Fruit fly (Drosophila melanogaster) whole organism, embryonic: Measurements from ENCODE around the gene Naxe.

Source experiments
- Antp ChIP-seq: fragments of 200-800 bp; sonication (Bioruptor generic); optimal IDR thresholded peaks from 3 replicates; lab custom pipeline; 2016; ENCODE audit warnings: missing biosample characterization, missing genetic modification characterization
- BEAF-32 ChIP-seq: fragments of 200-800 bp; sonication (Bioruptor generic); optimal IDR thresholded peaks from 3 replicates; lab custom pipeline; 2017; ENCODE audit warnings: missing biosample characterization, missing genetic modification characterization, mild to moderate bottlenecking, moderate library complexity, missing genetic modification reagents
- CG10565 ChIP-seq: fragments of 200-800 bp; sonication (Bioruptor generic); optimal IDR thresholded peaks from 3 replicates; lab custom pipeline; 2016; ENCODE audit warnings: missing biosample characterization, mild to moderate bottlenecking, missing genetic modification characterization
- CG10654 ChIP-seq: fragments of 200-800 bp; sonication (Bioruptor generic); optimal IDR thresholded peaks from 2 replicates; lab custom pipeline; 2016; ENCODE audit warnings: missing biosample characterization, missing genetic modification characterization
- CG11504 ChIP-seq: fragments of 200-800 bp; sonication (Bioruptor generic); optimal IDR thresholded peaks from 3 replicates; lab custom pipeline; 2019; ENCODE audit warnings: missing biosample characterization, mild to moderate bottlenecking, missing genetic modification characterization, moderate library complexity
- CG12299 ChIP-seq: fragments of 200-800 bp; sonication (Bioruptor generic); optimal IDR thresholded peaks from 2 replicates; lab custom pipeline; 2018; ENCODE audit warnings: missing biosample characterization, mild to moderate bottlenecking, missing genetic modification characterization
- CG13287 ChIP-seq: fragments of 200-800 bp; sonication (Bioruptor generic); IDR thresholded peaks from 2 replicates; pipeline ENCODE4 v1.3.6; 2022; ENCODE audit warnings: missing biosample characterization, missing genetic modification characterization; ENCODE audit not compliant: partially characterized antibody
- CG15479 ChIP-seq: fragments of 200-800 bp; sonication (Bioruptor generic); optimal IDR thresholded peaks from 3 replicates; lab custom pipeline; 2019; ENCODE audit warnings: missing biosample characterization, mild to moderate bottlenecking, missing genetic modification characterization, moderate library complexity
- CG1603 ChIP-seq: fragments of 200-800 bp; sonication (Bioruptor generic); optimal IDR thresholded peaks from 2 replicates; lab custom pipeline; 2019; ENCODE audit warnings: missing biosample characterization, mild to moderate bottlenecking, missing genetic modification characterization, moderate library complexity
- CG31365 ChIP-seq: fragments of 200-800 bp; sonication (Bioruptor generic); optimal IDR thresholded peaks from 2 replicates; lab custom pipeline; 2018; ENCODE audit warnings: missing biosample characterization, mild to moderate bottlenecking, missing genetic modification characterization
- CG33557 ChIP-seq: fragments of 200-800 bp; sonication (Bioruptor generic); optimal IDR thresholded peaks from 2 replicates; lab custom pipeline; 2019; ENCODE audit warnings: missing biosample characterization, mild to moderate bottlenecking, missing genetic modification characterization, moderate library complexity
- CG5245 ChIP-seq: fragments of 200-800 bp; sonication (Bioruptor generic); optimal IDR thresholded peaks from 3 replicates; lab custom pipeline; 2016; ENCODE audit warnings: missing biosample characterization, missing genetic modification characterization
- CG5953 ChIP-seq: fragments of 200-800 bp; sonication (Bioruptor generic); IDR thresholded peaks from 2 replicates; pipeline ENCODE4 v1.3.6; 2022; ENCODE audit warnings: missing biosample characterization, missing genetic modification characterization
- CG6683 ChIP-seq: fragments of 200-800 bp; sonication (Bioruptor generic); optimal IDR thresholded peaks from 2 replicates; lab custom pipeline; 2017; ENCODE audit warnings: missing biosample characterization, mild to moderate bottlenecking, missing genetic modification characterization, missing genetic modification reagents
- CG7556 ChIP-seq: fragments of 200-800 bp; sonication (Bioruptor generic); optimal IDR thresholded peaks from 2 replicates; lab custom pipeline; 2017; ENCODE audit warnings: missing biosample characterization, mild to moderate bottlenecking, missing genetic modification characterization
- CG8281 ChIP-seq: fragments of 200-800 bp; sonication (Bioruptor generic); optimal IDR thresholded peaks from 2 replicates; lab custom pipeline; 2018; ENCODE audit warnings: missing biosample characterization, mild to moderate bottlenecking, missing genetic modification characterization, moderate library complexity
- CG8388 ChIP-seq: fragments of 200-800 bp; sonication (Bioruptor generic); optimal IDR thresholded peaks from 2 replicates; lab custom pipeline; 2019; ENCODE audit warnings: missing biosample characterization, mild to moderate bottlenecking, missing genetic modification characterization, moderate library complexity
- CG9797 ChIP-seq: fragments of 200-800 bp; sonication (Bioruptor generic); optimal IDR thresholded peaks from 3 replicates; lab custom pipeline; 2018; ENCODE audit warnings: missing biosample characterization, mild to moderate bottlenecking, missing genetic modification characterization
- CTCF ChIP-seq: fragments of 200-800 bp; sonication (Bioruptor generic); optimal IDR thresholded peaks from 2 replicates; lab custom pipeline; 2017; ENCODE audit warnings: missing biosample characterization, mild to moderate bottlenecking, missing genetic modification characterization, moderate library complexity
- Drgx ChIP-seq: fragments of 200-800 bp; sonication (Bioruptor generic); IDR thresholded peaks from 2 replicates; pipeline ENCODE4 v1.3.6; 2022; ENCODE audit warnings: missing biosample characterization, missing genetic modification characterization
- Elba2 ChIP-seq: fragments of 200-800 bp; sonication (Bioruptor generic); optimal IDR thresholded peaks from 3 replicates; lab custom pipeline; 2016; ENCODE audit warnings: missing biosample characterization, missing genetic modification characterization
- Ets65A ChIP-seq: fragments of 200-800 bp; sonication (Bioruptor generic); peaks from one replicate; lab custom pipeline; 2016; ENCODE audit warnings: missing biosample characterization, missing genetic modification characterization
- Fer2 ChIP-seq: fragments of 200-800 bp; sonication (Bioruptor generic); optimal IDR thresholded peaks from 2 replicates; lab custom pipeline; 2018; ENCODE audit warnings: missing biosample characterization, mild to moderate bottlenecking, missing genetic modification characterization, moderate library complexity
- H15 ChIP-seq: fragments of 200-800 bp; sonication (Bioruptor generic); IDR thresholded peaks from 3 replicates; pipeline ENCODE4 v1.3.6; 2022; ENCODE audit warnings: missing biosample characterization, missing genetic modification characterization
- Mad ChIP-seq: fragments of 200-800 bp; sonication (Bioruptor generic); optimal IDR thresholded peaks from 2 replicates; lab custom pipeline; 2016; ENCODE audit warnings: missing biosample characterization, missing genetic modification characterization
- Meics ChIP-seq: fragments of 200-800 bp; sonication (Bioruptor generic); optimal IDR thresholded peaks from 2 replicates; lab custom pipeline; 2017; ENCODE audit warnings: missing biosample characterization, mild to moderate bottlenecking, missing genetic modification characterization
- Nf-YA ChIP-seq: fragments of 200-800 bp; sonication (Bioruptor generic); IDR thresholded peaks from 2 replicates; pipeline ENCODE4 v1.3.6; 2022; ENCODE audit warnings: missing biosample characterization, missing genetic modification characterization
- Sox102F ChIP-seq: fragments of 200-800 bp; sonication (Bioruptor generic); optimal IDR thresholded peaks from 2 replicates; lab custom pipeline; 2018; ENCODE audit warnings: missing biosample characterization, mild to moderate bottlenecking, missing genetic modification characterization, moderate library complexity
- YL-1 ChIP-seq: fragments of 200-800 bp; sonication (Bioruptor generic); optimal IDR thresholded peaks from 3 replicates; lab custom pipeline; 2017; ENCODE audit warnings: missing biosample characterization, mild to moderate bottlenecking, missing genetic modification characterization
- cwo ChIP-seq: fragments of 200-800 bp; sonication (Bioruptor generic); optimal IDR thresholded peaks from 3 replicates; lab custom pipeline; 2017; ENCODE audit warnings: missing biosample characterization, missing genetic modification characterization, mild to moderate bottlenecking, moderate library complexity, missing genetic modification reagents
- danr ChIP-seq: fragments of 200-800 bp; sonication (Bioruptor generic); IDR thresholded peaks from 2 replicates; pipeline ENCODE4 v1.3.6; 2022; ENCODE audit warnings: missing biosample characterization, missing genetic modification characterization
- hb ChIP-seq: fragments of 200-800 bp; sonication (Bioruptor generic); IDR thresholded peaks from 3 replicates; pipeline ENCODE4 v1.3.6; 2022; ENCODE audit warnings: missing biosample characterization, missing genetic modification characterization; ENCODE audit not compliant: partially characterized antibody
- hth ChIP-seq: fragments of >200 bp; optimal IDR thresholded peaks from 2 replicates; lab custom pipeline; 2017; ENCODE audit warnings: inconsistent platforms
- inv ChIP-seq: fragments of 200-800 bp; sonication (Bioruptor generic); IDR thresholded peaks from 2 replicates; pipeline ENCODE4 v1.3.6; 2022; ENCODE audit warnings: missing biosample characterization, missing genetic modification characterization; ENCODE audit not compliant: partially characterized antibody
- jumu ChIP-seq: fragments of 200-800 bp; sonication (Bioruptor generic); optimal IDR thresholded peaks from 3 replicates; lab custom pipeline; 2016; ENCODE audit warnings: missing biosample characterization, missing genetic modification characterization
- kay ChIP-seq: fragments of 200-800 bp; sonication (Bioruptor generic); optimal IDR thresholded peaks from 2 replicates; lab custom pipeline; 2016; ENCODE audit warnings: missing biosample characterization, missing genetic modification characterization
- lola ChIP-seq, 3 experiments: fragments of >200 bp in 2 of 3; fragments of 200-800 bp in 1 of 3; sonication (Bioruptor generic) in 1 of 3; optimal IDR thresholded peaks; 2 replicates each; lab custom pipeline; 2017 to 2019; ENCODE audit warnings: missing biosample characterization in 3 of 3, missing genetic modification characterization in 3 of 3, mild to moderate bottlenecking in 1 of 3, moderate library complexity in 1 of 3
- nerfin-2 ChIP-seq: fragments of 200-800 bp; sonication (Bioruptor generic); IDR thresholded peaks from 2 replicates; pipeline ENCODE4 v1.3.6; 2022; ENCODE audit warnings: missing biosample characterization, missing genetic modification characterization; ENCODE audit not compliant: partially characterized antibody
- nom ChIP-seq: fragments of 200-800 bp; sonication (Bioruptor generic); optimal IDR thresholded peaks from 2 replicates; lab custom pipeline; 2017; ENCODE audit warnings: missing biosample characterization, missing genetic modification characterization, mild to moderate bottlenecking, moderate library complexity, missing genetic modification reagents
- oc ChIP-seq: fragments of 200-800 bp; sonication (Bioruptor generic); optimal IDR thresholded peaks from 2 replicates; lab custom pipeline; 2018; ENCODE audit warnings: missing biosample characterization, mild to moderate bottlenecking, missing genetic modification characterization, moderate library complexity
- p53 ChIP-seq: fragments of 200-800 bp; sonication (Bioruptor generic); optimal IDR thresholded peaks from 2 replicates; lab custom pipeline; 2016; ENCODE audit warnings: missing biosample characterization, missing genetic modification characterization
- pho ChIP-seq: fragments of 200-800 bp; sonication (Bioruptor generic); optimal IDR thresholded peaks from 2 replicates; lab custom pipeline; 2016; ENCODE audit warnings: missing biosample characterization, missing genetic modification characterization
- sc ChIP-seq, 3 experiments: fragments of >200 bp in 2 of 3; fragments of 200-800 bp in 1 of 3; sonication (Bioruptor generic) in 1 of 3; optimal IDR thresholded peaks; 2 replicates in 2 of 3; 3 replicates in 1 of 3; lab custom pipeline; 2017; ENCODE audit warnings: mild to moderate bottlenecking in 1 of 3, missing biosample characterization in 1 of 3, missing genetic modification characterization in 1 of 3, missing genetic modification reagents in 1 of 3
- sens ChIP-seq: fragments of 200-800 bp; sonication (Bioruptor generic); peaks from one replicate; lab custom pipeline; 2016; ENCODE audit warnings: missing biosample characterization, missing genetic modification characterization
- sna ChIP-seq: fragments of 200-800 bp; sonication (Bioruptor generic); IDR thresholded peaks from 2 replicates; pipeline ENCODE4 v1.3.6; 2022; ENCODE audit warnings: missing biosample characterization, missing genetic modification characterization; ENCODE audit not compliant: partially characterized antibody
- sqz ChIP-seq: fragments of 200-800 bp; sonication (Bioruptor generic); optimal IDR thresholded peaks from 3 replicates; lab custom pipeline; 2018; ENCODE audit warnings: missing biosample characterization, mild to moderate bottlenecking, missing genetic modification characterization
- stc ChIP-seq: fragments of 200-800 bp; sonication (Bioruptor generic); IDR thresholded peaks from 2 replicates; pipeline ENCODE4 v1.3.6; 2022; ENCODE audit warnings: missing biosample characterization, missing genetic modification characterization
- unc-4 ChIP-seq: fragments of 200-800 bp; sonication (Bioruptor generic); IDR thresholded peaks from 2 replicates; pipeline ENCODE4 v1.3.6; 2022; ENCODE audit warnings: missing biosample characterization, missing genetic modification characterization; ENCODE audit not compliant: partially characterized antibody
- vnd ChIP-seq: fragments of 200-800 bp; sonication (Bioruptor generic); IDR thresholded peaks from 3 replicates; pipeline ENCODE4 v1.3.6; 2022; ENCODE audit warnings: missing biosample characterization, missing genetic modification characterization; ENCODE audit not compliant: partially characterized antibody
- wor ChIP-seq: fragments of 200-800 bp; sonication (Bioruptor generic); IDR thresholded peaks from 2 replicates; pipeline ENCODE4 v1.3.6; 2022; ENCODE audit warnings: missing biosample characterization, missing genetic modification characterization
- z ChIP-seq: fragments of 200-800 bp; sonication (Bioruptor generic); IDR thresholded peaks from 3 replicates; pipeline ENCODE4 v1.3.6; 2022; ENCODE audit warnings: missing biosample characterization, missing genetic modification characterization

Naxe gene

dm6 chrX:10110898-10111297 lies 24.9 kb upstream of the Naxe start:
- TF ChIP-seq Mad (GFP tag; lab: Kevin White, UChicago) (no peak), pho (no peak), Antp (GFP tag; lab: Kevin White, UChicago) (no peak), vnd (GFP tag; lab: Robert Waterston, UW) (no peak), BEAF-32 (GFP tag; lab: Kevin White, UChicago) (no peak), Nf-YA (GFP tag; lab: Robert Waterston, UW) (no peak), nerfin-2 (no peak), cwo (GFP tag; lab: Kevin White, UChicago) (no peak), CG7556 (GFP tag; lab: Kevin White, UChicago) (no peak), Meics (GFP tag; lab: Kevin White, UChicago) (no peak), lola (GFP tag; optimal IDR thresholded peaks at IDR 0.05; lab: Kevin White, UChicago) (no peak), CTCF (GFP tag; lab: Kevin White, UChicago) (no peak), jumu (GFP tag; lab: Kevin White, UChicago) (no peak), unc-4 (GFP tag; lab: Robert Waterston, UW) (no peak), sna (GFP tag; lab: Robert Waterston, UW) (no peak), H15 (GFP tag; lab: Robert Waterston, UW) (no peak), Sox102F (GFP tag; lab: Kevin White, UChicago) (no peak), CG1603 (tag; lab: Kevin White, UChicago) (no peak), CG8281 (tag; lab: Kevin White, UChicago) (no peak), YL-1 (GFP tag; lab: Kevin White, UChicago) (no peak), CG10654 (GFP tag; lab: Kevin White, UChicago) (no peak), Elba2 (GFP tag; lab: Kevin White, UChicago) (no peak), kay (GFP tag; lab: Kevin White, UChicago) (no peak), CG5245 (GFP tag; lab: Kevin White, UChicago) (no peak), CG31365 (tag; lab: Kevin White, UChicago) (no peak), CG12299 (tag; lab: Kevin White, UChicago) (no peak), sc (optimal IDR thresholded peaks at IDR 0.05; lab: Kevin White, UChicago) (no peak), sc (GFP tag; optimal IDR thresholded peaks at IDR 0.05; lab: Kevin White, UChicago) (no peak), p53 (no peak), inv (GFP tag; lab: Robert Waterston, UW) (no peak), sqz (GFP tag; lab: Kevin White, UChicago) (peak; percentile 48), sens (GFP tag; lab: Kevin White, UChicago) (peak; percentile 58), CG8388 (no peak), hth (lab: Kevin White, UChicago) (no peak), stc (GFP tag; lab: Robert Waterston, UW) (0 out of 2 replicates have a peak, but pooled peaks have one; percentile 12), CG15479 (GFP tag; lab: Kevin White, UChicago) (no peak), wor (GFP tag; lab: Robert Waterston, UW) (no peak), Fer2 (tag; lab: Kevin White, UChicago) (no peak), Drgx (no peak), hb (GFP tag; lab: Robert Waterston, UW) (no peak), danr (no peak), CG13287 (GFP tag; lab: Robert Waterston, UW) (no peak), Ets65A (GFP tag; lab: Kevin White, UChicago) (no peak), CG6683 (GFP tag; lab: Kevin White, UChicago) (no peak), CG11504 (tag; lab: Kevin White, UChicago) (no peak), CG10565 (GFP tag; lab: Kevin White, UChicago) (no peak), z (GFP tag; lab: Robert Waterston, UW) (no peak), oc (tag; lab: Kevin White, UChicago) (no peak), CG9797 (GFP tag; lab: Kevin White, UChicago) (no peak), CG33557 (peak; percentile 22), nom (GFP tag; lab: Kevin White, UChicago) (peak; percentile 0), CG5953 (no peak)
